Fruit fly (Drosophila melanogaster) whole organism, adult: Measurements from ENCODE around the gene CG10479.

Experiments used
- CG11617 ChIP-seq: fragments of 200-800 bp; sonication (Bioruptor generic); optimal IDR thresholded peaks from 2 replicates; lab custom pipeline; 2017; ENCODE audit warnings: mild to moderate bottlenecking, missing biosample characterization, missing genetic modification reagents, missing genetic modification characterization
- CG12768 ChIP-seq: fragments of 200-800 bp; sonication (Bioruptor generic); optimal IDR thresholded peaks from 2 replicates; lab custom pipeline; 2017; ENCODE audit warnings: missing biosample characterization, missing genetic modification characterization, mild to moderate bottlenecking, moderate library complexity, missing genetic modification reagents
- CG14711 ChIP-seq: fragments of 200-800 bp; sonication (Bioruptor generic); optimal IDR thresholded peaks from 2 replicates; lab custom pipeline; 2018; ENCODE audit warnings: missing biosample characterization, mild to moderate bottlenecking, missing genetic modification characterization, moderate library complexity
- CG1620 ChIP-seq: fragments of 200-800 bp; sonication (Bioruptor generic); optimal IDR thresholded peaks from 2 replicates; lab custom pipeline; 2016; ENCODE audit warnings: missing biosample characterization, missing genetic modification characterization
- CG33017 ChIP-seq: fragments of 200-800 bp; sonication (Bioruptor generic); optimal IDR thresholded peaks from 2 replicates; lab custom pipeline; 2018; ENCODE audit warnings: missing biosample characterization, mild to moderate bottlenecking, missing genetic modification characterization, moderate library complexity
- CG5204 ChIP-seq: fragments of 200-800 bp; sonication (Bioruptor generic); optimal IDR thresholded peaks from 2 replicates; lab custom pipeline; 2016; ENCODE audit warnings: missing biosample characterization, missing genetic modification characterization
- CG7045 ChIP-seq: fragments of 200-800 bp; sonication (Bioruptor generic); optimal IDR thresholded peaks from 2 replicates; lab custom pipeline; 2017; ENCODE audit warnings: missing biosample characterization, mild to moderate bottlenecking, missing genetic modification characterization
- CG7101 ChIP-seq: fragments of 200-800 bp; sonication (Bioruptor generic); optimal IDR thresholded peaks from 2 replicates; lab custom pipeline; 2018; ENCODE audit warnings: missing biosample characterization, mild to moderate bottlenecking, missing genetic modification characterization, moderate library complexity
- Clk ChIP-seq: fragments of 200-800 bp; sonication (Bioruptor generic); optimal IDR thresholded peaks from 2 replicates; lab custom pipeline; 2017; ENCODE audit warnings: missing biosample characterization, missing genetic modification characterization
- Crg-1 ChIP-seq: fragments of 200-800 bp; sonication (Bioruptor generic); optimal IDR thresholded peaks from 2 replicates; lab custom pipeline; 2016; ENCODE audit warnings: missing biosample characterization, missing genetic modification characterization
- Hr96 ChIP-seq: fragments of 200-800 bp; sonication (Bioruptor generic); optimal IDR thresholded peaks from 2 replicates; lab custom pipeline; 2016; ENCODE audit warnings: missing biosample characterization, missing genetic modification characterization
- Mnt ChIP-seq: fragments of 200-800 bp; sonication (Bioruptor generic); optimal IDR thresholded peaks from 2 replicates; lab custom pipeline; 2016; ENCODE audit warnings: missing biosample characterization, mild to moderate bottlenecking, missing genetic modification characterization
- bab1 ChIP-seq: fragments of 200-800 bp; sonication (Bioruptor generic); optimal IDR thresholded peaks from 3 replicates; lab custom pipeline; 2019; ENCODE audit warnings: missing biosample characterization, mild to moderate bottlenecking, missing genetic modification characterization, moderate library complexity
- cic ChIP-seq: fragments of 200-800 bp; sonication (Bioruptor generic); optimal IDR thresholded peaks from 2 replicates; lab custom pipeline; 2017; ENCODE audit warnings: missing biosample characterization, mild to moderate bottlenecking, missing genetic modification characterization, moderate library complexity
- cnc ChIP-seq, 2 experiments: fragments of >200 bp; optimal IDR thresholded peaks; 2 replicates each; lab custom pipeline; 2017
- kay ChIP-seq: fragments of 200-800 bp; sonication (Bioruptor generic); peaks from one replicate; lab custom pipeline; 2016; ENCODE audit warnings: missing biosample characterization, missing genetic modification characterization, borderline replicate concordance
- ovo ChIP-seq: fragments of 200-800 bp; sonication (Bioruptor generic); optimal IDR thresholded peaks from 2 replicates; lab custom pipeline; 2016; ENCODE audit warnings: missing biosample characterization, missing genetic modification characterization
- pad ChIP-seq: fragments of 200-800 bp; sonication (Bioruptor generic); optimal IDR thresholded peaks from 3 replicates; lab custom pipeline; 2017; ENCODE audit warnings: missing biosample characterization, missing genetic modification characterization, mild to moderate bottlenecking, moderate library complexity, missing genetic modification reagents
- tj ChIP-seq: fragments of 200-800 bp; sonication (Bioruptor generic); optimal IDR thresholded peaks from 3 replicates; lab custom pipeline; 2017; ENCODE audit warnings: missing biosample characterization, mild to moderate bottlenecking, missing genetic modification characterization, moderate library complexity
- toe ChIP-seq: fragments of 200-800 bp; sonication (Bioruptor generic); optimal IDR thresholded peaks from 2 replicates; lab custom pipeline; 2016; ENCODE audit warnings: missing biosample characterization, missing genetic modification characterization

Gene CG10479

dm6 chr3L:5979460-5979859 is 3.7 kb upstream of the CG10479 start:
- no peak for TF ChIP-seq CG14711

- no peak for TF ChIP-seq Mnt (GFP tag; lab: Kevin White, UChicago)
- TF ChIP-seq CG7045, result no peak
- TF ChIP-seq bab1 (GFP tag; lab: Kevin White, UChicago), result peak; percentile 25
- no peak for TF ChIP-seq cic (GFP tag; lab: Kevin White, UChicago)
- no peak for TF ChIP-seq Hr96 (GFP tag; lab: Kevin White, UChicago)
- TF ChIP-seq CG11617, result no peak
- no peak for TF ChIP-seq Clk (GFP tag; lab: Kevin White, UChicago)
- no peak for TF ChIP-seq tj (GFP tag; lab: Kevin White, UChicago)
- TF ChIP-seq pad (GFP tag; lab: Kevin White, UChicago), result no peak
- TF ChIP-seq toe (GFP tag; lab: Kevin White, UChicago), result no peak
- TF ChIP-seq CG1620, result no peak
- TF ChIP-seq CG14711, result no peak
- peak; percentile 48 for TF ChIP-seq CG12768
- peak; percentile 16 for TF ChIP-seq ovo
- TF ChIP-seq cnc (optimal IDR thresholded peaks at IDR 0.05; lab: Kevin White, UChicago), result no peak
- TF ChIP-seq CG5204, result no peak
- TF ChIP-seq Crg-1 (GFP tag; lab: Kevin White, UChicago), result no peak
- no peak for TF ChIP-seq CG33017
- no peak for TF ChIP-seq CG7101 (tag; lab: Kevin White, UChicago)
- no peak for TF ChIP-seq kay (GFP tag; lab: Kevin White, UChicago)
Observed at dm6 chr3L:5976121-5976906, 507 bp upstream of the CG10479 start.

dm6 chr3L:5974575-5975421 is 1.0 kb downstream of the CG10479 start:
- TF ChIP-seq bab1 (GFP tag; lab: Kevin White, UChicago), result no peak
- TF ChIP-seq Hr96 (GFP tag; lab: Kevin White, UChicago), result no peak
- no peak for TF ChIP-seq toe (GFP tag; lab: Kevin White, UChicago)
- no peak for TF ChIP-seq CG11617
- no peak for TF ChIP-seq cic (GFP tag; lab: Kevin White, UChicago)
- no peak for TF ChIP-seq CG1620
- TF ChIP-seq pad (GFP tag; lab: Kevin White, UChicago), result no peak
- no peak for TF ChIP-seq Clk (GFP tag; lab: Kevin White, UChicago)
- no peak for TF ChIP-seq kay (GFP tag; lab: Kevin White, UChicago)
- TF ChIP-seq CG33017, result no peak
- TF ChIP-seq cnc (optimal IDR thresholded peaks at IDR 0.05; lab: Kevin White, UChicago), result no peak
- no peak for TF ChIP-seq tj (GFP tag; lab: Kevin White, UChicago)
- TF ChIP-seq CG7045, result no peak
- no peak for TF ChIP-seq CG5204
- no peak for TF ChIP-seq CG14711
- TF ChIP-seq Crg-1 (GFP tag; lab: Kevin White, UChicago), result no peak
- TF ChIP-seq CG12768, result no peak
- TF ChIP-seq CG7101 (tag; lab: Kevin White, UChicago), result no peak
- no peak for TF ChIP-seq Mnt (GFP tag; lab: Kevin White, UChicago)

- TF ChIP-seq cic (GFP tag; lab: Kevin White, UChicago) (no peak), kay (GFP tag; lab: Kevin White, UChicago) (no peak), bab1 (GFP tag; lab: Kevin White, UChicago) (no peak), CG7045 (no peak), tj (GFP tag; lab: Kevin White, UChicago) (no peak), ovo (no peak), pad (GFP tag; lab: Kevin White, UChicago) (no peak), Mnt (GFP tag; lab: Kevin White, UChicago) (no peak), cnc (optimal IDR thresholded peaks at IDR 0.05; lab: Kevin White, UChicago) (no peak), toe (GFP tag; lab: Kevin White, UChicago) (no peak), CG14711 (no peak), CG33017 (no peak), CG5204 (no peak), CG1620 (no peak), CG11617 (no peak), Crg-1 (GFP tag; lab: Kevin White, UChicago) (no peak), Hr96 (GFP tag; lab: Kevin White, UChicago) (no peak), CG12768 (no peak)
Observed at dm6 chr3L:5971440-5971839, 4.4 kb downstream of the CG10479 start.

dm6 chr3L:5970169-5970568 is 5.6 kb downstream of the CG10479 start:
- TF ChIP-seq Clk (GFP tag; lab: Kevin White, UChicago) (no peak), pad (GFP tag; lab: Kevin White, UChicago) (no peak), CG7045 (no peak), Crg-1 (GFP tag; lab: Kevin White, UChicago) (no peak), CG1620 (no peak), Hr96 (GFP tag; lab: Kevin White, UChicago) (no peak), CG11617 (no peak), tj (GFP tag; lab: Kevin White, UChicago) (no peak), cnc (optimal IDR thresholded peaks at IDR 0.05; lab: Kevin White, UChicago) (no peak), ovo (no peak), CG33017 (no peak), CG14711 (no peak)

- TF ChIP-seq CG7045 (no peak), Hr96 (GFP tag; lab: Kevin White, UChicago) (no peak), pad (GFP tag; lab: Kevin White, UChicago) (no peak), CG5204 (no peak), CG7101 (tag; lab: Kevin White, UChicago) (no peak), Crg-1 (GFP tag; lab: Kevin White, UChicago) (no peak), CG12768 (no peak), CG14711 (no peak), Clk (GFP tag; lab: Kevin White, UChicago) (no peak), ovo (no peak), bab1 (GFP tag; lab: Kevin White, UChicago) (no peak), kay (GFP tag; lab: Kevin White, UChicago) (no peak), cic (GFP tag; lab: Kevin White, UChicago) (no peak), CG1620 (no peak), Mnt (GFP tag; lab: Kevin White, UChicago) (no peak), CG33017 (no peak), CG11617 (no peak)
Observed at dm6 chr3L:5969122-5969521, 6.7 kb downstream of the CG10479 start.
